Worm (Caenorhabditis elegans) whole organism, early embryonic: ENCODE data around the gene F13H10.9.

Experiments
- B0310.2 ChIP-seq: sonication (generic microtip); optimal IDR thresholded peaks from 2 replicates; lab custom pipeline; 2016; ENCODE audit warnings: mild to moderate bottlenecking, missing genetic modification characterization, missing compliant biosample characterization
- F13C5.2 ChIP-seq: sonication (generic microtip); optimal IDR thresholded peaks from 2 replicates; lab custom pipeline; 2017; ENCODE audit warnings: mild to moderate bottlenecking, missing genetic modification characterization, inconsistent platforms, missing compliant biosample characterization
- aly-1 ChIP-seq: sonication (generic microtip); optimal IDR thresholded peaks from 2 replicates; lab custom pipeline; 2016; ENCODE audit warnings: missing genetic modification characterization, missing compliant biosample characterization
- ama-1 ChIP-seq: fragments of 150-350 bp; optimal IDR thresholded peaks from 2 replicates; lab custom pipeline; 2014
- ceh-13 ChIP-seq: fragments of 200-800 bp; sonication (Bioruptor generic); optimal IDR thresholded peaks from 2 replicates; lab custom pipeline; 2018; ENCODE audit warnings: mild to moderate bottlenecking, missing genetic modification characterization, missing compliant biosample characterization
- ceh-36 ChIP-seq: sonication (generic microtip); optimal IDR thresholded peaks from 2 replicates; lab custom pipeline; 2016; ENCODE audit warnings: missing genetic modification characterization, inconsistent platforms, missing compliant biosample characterization
- ets-7 ChIP-seq: sonication (generic microtip); optimal IDR thresholded peaks from 2 replicates; lab custom pipeline; 2016; ENCODE audit warnings: missing genotype, missing genetic modification characterization, missing compliant biosample characterization
- flt-1 ChIP-seq: fragments of 200-800 bp; sonication (Bioruptor generic); IDR thresholded peaks from 2 replicates; pipeline ENCODE4 v1.3.6; 2022; ENCODE audit warnings: missing genetic modification characterization, missing compliant biosample characterization
- hmbx-1 ChIP-seq: sonication (generic microtip); optimal IDR thresholded peaks from 2 replicates; lab custom pipeline; 2016; ENCODE audit warnings: mild to moderate bottlenecking, missing genetic modification characterization, missing compliant biosample characterization
- hmg-4 ChIP-seq: fragments of 200-800 bp; sonication (Bioruptor generic); optimal IDR thresholded peaks from 2 replicates; lab custom pipeline; 2018; ENCODE audit warnings: mild to moderate bottlenecking, missing genetic modification characterization, missing compliant biosample characterization
- hnd-1 ChIP-seq: sonication (generic microtip); optimal IDR thresholded peaks from 2 replicates; lab custom pipeline; 2016; ENCODE audit warnings: missing genetic modification characterization, missing compliant biosample characterization
- pes-1 ChIP-seq: fragments of 200-800 bp; sonication (Bioruptor generic); IDR thresholded peaks from 2 replicates; pipeline ENCODE4 v1.3.6; 2022; ENCODE audit warnings: missing genetic modification reagents, missing genetic modification characterization, missing compliant biosample characterization
- scrt-1 ChIP-seq: fragments of 200-800 bp; sonication (Bioruptor generic); IDR thresholded peaks from 2 replicates; pipeline ENCODE4 v1.3.6; 2022; ENCODE audit warnings: missing genetic modification characterization, missing compliant biosample characterization
- sea-1 ChIP-seq: fragments of 200-800 bp; sonication (Bioruptor generic); conservative IDR thresholded peaks from 2 replicates; pipeline ENCODE4 v1.3.6; 2022; ENCODE audit warnings: missing genetic modification characterization, missing compliant biosample characterization
- tbx-11 ChIP-seq: fragments of 200-800 bp; sonication (Bioruptor generic); IDR thresholded peaks from 2 replicates; pipeline ENCODE4 v1.3.6; 2022; ENCODE audit warnings: missing genetic modification characterization, missing compliant biosample characterization
- tbx-37 ChIP-seq: fragments of 200-800 bp; sonication (Bioruptor generic); conservative IDR thresholded peaks from 2 replicates; pipeline ENCODE4 v1.3.6; 2022; ENCODE audit warnings: missing genetic modification reagents, missing genetic modification characterization, missing compliant biosample characterization
- tra-4 ChIP-seq: sonication (generic microtip); optimal IDR thresholded peaks from 2 replicates; lab custom pipeline; 2017; ENCODE audit warnings: missing genetic modification characterization, missing compliant biosample characterization

F13H10.9 gene

ce11 chrIV:11022303-11022702 lies 20.6 kb downstream of the F13H10.9 start, which contains the start of gene alh-3:
Gene alh-3, plus strand, starts transcription at chrIV:11022603.
- no peak for TF ChIP-seq ets-7 (tag; lab: Kevin White, UChicago)
- TF ChIP-seq ama-1 (lab: Kevin White, UChicago): no peak
- no peak for TF ChIP-seq tbx-11
- no peak for TF ChIP-seq tbx-37 (GFP tag; lab: Robert Waterston, UW)
- TF ChIP-seq B0310.2: no peak
- no peak for TF ChIP-seq ceh-13 (GFP tag; lab: Kevin White, UChicago)
- no peak for TF ChIP-seq hmbx-1
- TF ChIP-seq scrt-1 (GFP tag; lab: Robert Waterston, UW): no peak
- no peak for TF ChIP-seq F13C5.2 (tag; lab: Kevin White, UChicago)
- no peak for TF ChIP-seq aly-1 (tag; lab: Kevin White, UChicago)
- TF ChIP-seq tra-4 (tag; lab: Kevin White, UChicago): no peak
- no peak for TF ChIP-seq sea-1 (GFP tag; lab: Robert Waterston, UW)
- no peak for TF ChIP-seq ceh-36 (tag; lab: Kevin White, UChicago)
- TF ChIP-seq hmg-4 (GFP tag; lab: Kevin White, UChicago): no peak

DNA sequence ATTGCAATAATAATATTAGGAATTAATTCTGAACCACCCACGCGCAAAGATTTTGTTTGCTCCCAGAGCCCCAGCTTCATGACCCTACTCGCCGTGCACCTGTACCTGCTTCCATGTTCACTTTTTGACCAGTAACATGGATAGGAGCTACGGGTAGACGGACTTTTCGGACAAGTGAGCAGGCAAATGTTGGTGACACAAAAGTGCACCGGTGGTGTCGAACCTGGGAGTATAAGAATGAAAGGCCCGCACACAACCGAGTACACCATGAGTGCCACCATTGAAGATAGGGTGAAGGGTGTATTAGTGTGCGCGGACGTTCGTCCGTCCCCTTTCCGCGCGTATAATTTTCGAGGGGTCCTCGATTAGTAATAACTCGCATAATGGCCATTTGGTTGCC lies 24.2 kb downstream of the F13H10.9 start:
- TF ChIP-seq hmbx-1 (peak; percentile 93), ama-1 (lab: Kevin White, UChicago) (peak; percentile 92), hmg-4 (GFP tag; lab: Kevin White, UChicago) (peak; percentile 100), pes-1 (GFP tag; lab: Robert Waterston, UW) (peak; percentile 99), B0310.2 (peak; percentile 99), ceh-13 (GFP tag; lab: Kevin White, UChicago) (peak; percentile 98), aly-1 (tag; lab: Kevin White, UChicago) (peak; percentile 100), flt-1 (peak; percentile 100), scrt-1 (GFP tag; lab: Robert Waterston, UW) (peak; percentile 99), tbx-11 (peak; percentile 99), ceh-36 (tag; lab: Kevin White, UChicago) (peak; percentile 98), ets-7 (tag; lab: Kevin White, UChicago) (peak; percentile 96), hnd-1 (tag; lab: Kevin White, UChicago) (peak; percentile 96), tra-4 (tag; lab: Kevin White, UChicago) (peak; percentile 99), sea-1 (GFP tag; lab: Robert Waterston, UW) (peak; percentile 99), tbx-37 (GFP tag; lab: Robert Waterston, UW) (peak; percentile 99), F13C5.2 (tag; lab: Kevin White, UChicago) (peak; percentile 99)

DNA sequence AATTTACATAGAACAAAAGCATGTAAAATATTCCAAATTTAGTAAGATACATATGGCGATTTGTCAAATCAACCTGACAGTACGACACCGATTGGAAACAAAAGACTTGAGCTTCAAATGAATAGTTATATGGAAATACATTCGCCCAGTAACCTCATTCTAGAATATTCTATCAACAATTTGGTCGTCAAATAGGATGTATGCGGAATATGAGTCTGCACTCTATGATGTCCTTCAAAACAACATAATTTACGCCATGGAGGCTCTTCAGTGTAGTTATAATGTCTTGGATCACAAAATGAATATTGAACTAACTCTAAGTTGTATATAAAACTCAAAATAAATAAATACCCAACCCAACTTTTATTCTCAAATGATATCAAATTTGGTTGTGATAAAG lies 24.9 kb downstream of the F13H10.9 start:
- TF ChIP-seq ceh-36 (tag; lab: Kevin White, UChicago) (no peak), tbx-37 (GFP tag; lab: Robert Waterston, UW) (0 out of 2 replicates have a peak, but pooled peaks have one; percentile 10), ets-7 (tag; lab: Kevin White, UChicago) (no peak)

DNA sequence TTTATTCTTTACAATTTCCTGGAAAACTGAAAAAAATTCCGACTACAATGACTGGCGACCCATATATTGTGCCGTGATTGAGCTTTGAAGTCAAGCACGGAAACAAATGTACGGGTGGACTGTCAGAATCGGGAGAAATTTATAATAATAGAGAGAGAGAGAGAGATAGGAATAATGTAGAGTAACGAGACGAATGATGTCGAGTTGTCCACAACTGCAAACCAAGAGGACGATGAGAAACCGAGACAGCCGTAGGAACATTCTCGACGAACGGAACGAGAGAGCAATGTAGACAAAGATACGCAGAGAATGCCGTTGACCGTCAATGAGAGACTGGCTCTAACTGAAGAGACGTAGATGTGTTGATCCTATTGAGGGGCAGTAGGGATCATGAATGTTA lies 25.8 kb downstream of the F13H10.9 start:
- TF ChIP-seq hnd-1 (tag; lab: Kevin White, UChicago) (no peak), sea-1 (GFP tag; lab: Robert Waterston, UW) (no peak), tra-4 (tag; lab: Kevin White, UChicago) (peak; percentile 7), ceh-36 (tag; lab: Kevin White, UChicago) (peak; percentile 25), pes-1 (GFP tag; lab: Robert Waterston, UW) (0 out of 2 replicates have a peak, but pooled peaks have one; percentile 42), aly-1 (tag; lab: Kevin White, UChicago) (no peak), hmbx-1 (no peak), ama-1 (lab: Kevin White, UChicago) (peak; percentile 88), hmg-4 (GFP tag; lab: Kevin White, UChicago) (peak; percentile 48), ceh-13 (GFP tag; lab: Kevin White, UChicago) (no peak), flt-1 (peak; percentile 20; the same call in 1 of the 2 replicates), tbx-11 (no peak), scrt-1 (GFP tag; lab: Robert Waterston, UW) (no peak), ets-7 (tag; lab: Kevin White, UChicago) (peak; percentile 13), B0310.2 (no peak)

DNA sequence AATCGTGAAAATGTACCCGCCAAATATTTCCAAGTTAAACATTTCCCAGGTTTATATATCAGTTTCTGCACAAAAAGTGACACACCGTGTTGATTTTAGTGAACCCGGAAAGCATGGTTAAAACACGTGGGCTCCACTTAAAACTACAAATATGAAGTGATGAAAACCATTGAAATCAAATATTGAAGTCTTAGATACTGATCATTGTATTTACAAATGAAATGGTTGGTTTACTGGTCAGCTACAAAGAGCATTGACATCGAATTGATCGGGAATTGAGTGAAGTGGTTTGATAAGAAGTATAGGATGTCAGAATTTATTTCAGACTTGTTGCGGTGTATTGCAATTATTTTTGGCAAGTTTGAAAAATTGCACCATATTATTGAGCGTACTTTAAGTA lies 27.7 kb downstream of the F13H10.9 start, which contains the start of gene hrg-5:
Gene hrg-5, minus strand, starts transcription at position 17 of the 400 bp plus-strand sequence.
- TF ChIP-seq ceh-13 (GFP tag; lab: Kevin White, UChicago) (no peak), scrt-1 (GFP tag; lab: Robert Waterston, UW) (no peak), aly-1 (tag; lab: Kevin White, UChicago) (no peak), flt-1 (no peak), pes-1 (GFP tag; lab: Robert Waterston, UW) (no peak), hmg-4 (GFP tag; lab: Kevin White, UChicago) (no peak), tbx-11 (no peak), tbx-37 (GFP tag; lab: Robert Waterston, UW) (no peak), hnd-1 (tag; lab: Kevin White, UChicago) (no peak), F13C5.2 (tag; lab: Kevin White, UChicago) (no peak), sea-1 (GFP tag; lab: Robert Waterston, UW) (no peak), tra-4 (tag; lab: Kevin White, UChicago) (no peak), hmbx-1 (no peak), B0310.2 (no peak), ama-1 (lab: Kevin White, UChicago) (no peak), ets-7 (tag; lab: Kevin White, UChicago) (no peak), ceh-36 (tag; lab: Kevin White, UChicago) (no peak)

- no peak for TF ChIP-seq hmg-4 (GFP tag; lab: Kevin White, UChicago)
- no peak for TF ChIP-seq F13C5.2 (tag; lab: Kevin White, UChicago)
- TF ChIP-seq B0310.2: no peak
- no peak for TF ChIP-seq ets-7 (tag; lab: Kevin White, UChicago)
- TF ChIP-seq tbx-11: no peak
- no peak for TF ChIP-seq pes-1 (GFP tag; lab: Robert Waterston, UW)
- no peak for TF ChIP-seq hmbx-1
- no peak for TF ChIP-seq ceh-36 (tag; lab: Kevin White, UChicago)
- TF ChIP-seq scrt-1 (GFP tag; lab: Robert Waterston, UW): no peak
- TF ChIP-seq ama-1 (lab: Kevin White, UChicago): no peak
- TF ChIP-seq flt-1: no peak
- no peak for TF ChIP-seq ceh-13 (GFP tag; lab: Kevin White, UChicago)
- no peak for TF ChIP-seq aly-1 (tag; lab: Kevin White, UChicago)
- no peak for TF ChIP-seq tra-4 (tag; lab: Kevin White, UChicago)
- no peak for TF ChIP-seq tbx-37 (GFP tag; lab: Robert Waterston, UW)
- no peak for TF ChIP-seq sea-1 (GFP tag; lab: Robert Waterston, UW)
These were observed 28.4 kb downstream of the F13H10.9 start for ce11 chrIV:11030117-11030516.
